Fruit fly (Drosophila melanogaster) whole organism, embryonic: ENCODE data around the gene CG44000.
A peak's percentile ranks its signal among the peaks of the same experiment; 100 is the strongest.

Source experiments
- Asciz ChIP-seq: fragments of 200-800 bp; sonication (Bioruptor generic); optimal IDR thresholded peaks from 2 replicates; lab custom pipeline; 2017; ENCODE audit warnings: missing biosample characterization, mild to moderate bottlenecking, missing genetic modification characterization, missing genetic modification reagents
- BEAF-32 ChIP-seq: fragments of 200-800 bp; sonication (Bioruptor generic); optimal IDR thresholded peaks from 3 replicates; lab custom pipeline; 2017; ENCODE audit warnings: missing biosample characterization, missing genetic modification characterization, mild to moderate bottlenecking, moderate library complexity, missing genetic modification reagents
- Bgb ChIP-seq: fragments of 200-800 bp; sonication (Bioruptor generic); IDR thresholded peaks from 2 replicates; pipeline ENCODE4 v1.3.6; 2022; ENCODE audit warnings: missing biosample characterization, missing genetic modification characterization; ENCODE audit not compliant: partially characterized antibody
- Bteb2 ChIP-seq: fragments of 200-800 bp; sonication (Bioruptor generic); optimal IDR thresholded peaks from 2 replicates; lab custom pipeline; 2016; ENCODE audit warnings: missing biosample characterization, missing genetic modification characterization
- CG10274 ChIP-seq: fragments of 200-800 bp; sonication (Bioruptor generic); optimal IDR thresholded peaks from 3 replicates; lab custom pipeline; 2017; ENCODE audit warnings: missing biosample characterization, mild to moderate bottlenecking, missing genetic modification characterization
- CG11398 ChIP-seq: fragments of 200-800 bp; sonication (Bioruptor generic); optimal IDR thresholded peaks from 2 replicates; lab custom pipeline; 2016; ENCODE audit warnings: missing biosample characterization, missing genetic modification characterization
- CG11696 ChIP-seq: fragments of 200-800 bp; sonication (Bioruptor generic); IDR thresholded peaks from 2 replicates; pipeline ENCODE4 v1.3.6; 2022; ENCODE audit warnings: missing biosample characterization, missing genetic modification characterization
- CG12299 ChIP-seq: fragments of 200-800 bp; sonication (Bioruptor generic); optimal IDR thresholded peaks from 2 replicates; lab custom pipeline; 2018; ENCODE audit warnings: missing biosample characterization, mild to moderate bottlenecking, missing genetic modification characterization
- CG13287 ChIP-seq: fragments of 200-800 bp; sonication (Bioruptor generic); IDR thresholded peaks from 2 replicates; pipeline ENCODE4 v1.3.6; 2022; ENCODE audit warnings: missing biosample characterization, missing genetic modification characterization; ENCODE audit not compliant: partially characterized antibody
- CG15073 ChIP-seq: fragments of 200-800 bp; sonication (Bioruptor generic); optimal IDR thresholded peaks from 2 replicates; lab custom pipeline; 2016; ENCODE audit warnings: missing biosample characterization, missing genetic modification characterization
- CG18011 ChIP-seq: fragments of 200-800 bp; sonication (Bioruptor generic); optimal IDR thresholded peaks from 2 replicates; lab custom pipeline; 2017; ENCODE audit warnings: missing biosample characterization, missing genetic modification characterization, mild to moderate bottlenecking, moderate library complexity, missing genotype
- CG2678 ChIP-seq: fragments of 200-800 bp; sonication (Bioruptor generic); optimal IDR thresholded peaks from 3 replicates; lab custom pipeline; 2019; ENCODE audit warnings: missing biosample characterization, mild to moderate bottlenecking, missing genetic modification characterization, moderate library complexity
- CG30431 ChIP-seq: fragments of 200-800 bp; sonication (Bioruptor generic); optimal IDR thresholded peaks from 2 replicates; lab custom pipeline; 2017; ENCODE audit warnings: missing biosample characterization, missing genetic modification characterization
- CG31441 ChIP-seq: fragments of 200-800 bp; sonication (Bioruptor generic); IDR thresholded peaks from 2 replicates; pipeline ENCODE4 v1.3.6; 2022; ENCODE audit warnings: missing biosample characterization, missing genetic modification characterization
- CG3838 ChIP-seq: fragments of 200-800 bp; sonication (Bioruptor generic); optimal IDR thresholded peaks from 3 replicates; lab custom pipeline; 2016; ENCODE audit warnings: missing biosample characterization, missing genetic modification characterization
- CG4282 ChIP-seq: fragments of 200-800 bp; sonication (Bioruptor generic); optimal IDR thresholded peaks from 2 replicates; lab custom pipeline; 2016; ENCODE audit warnings: missing biosample characterization, missing genetic modification characterization
- CG4617 ChIP-seq: fragments of 200-800 bp; sonication (Bioruptor generic); optimal IDR thresholded peaks from 3 replicates; lab custom pipeline; 2016; ENCODE audit warnings: missing biosample characterization, missing genetic modification characterization, borderline replicate concordance
- CG6254 ChIP-seq: fragments of 200-800 bp; sonication (Bioruptor generic); optimal IDR thresholded peaks from 3 replicates; lab custom pipeline; 2017; ENCODE audit warnings: mild to moderate bottlenecking, missing biosample characterization, missing genetic modification reagents, missing genetic modification characterization
- CG7372 ChIP-seq: fragments of 200-800 bp; sonication (Bioruptor generic); IDR thresholded peaks from 2 replicates; pipeline ENCODE4 v1.3.6; 2022; ENCODE audit warnings: missing biosample characterization, missing genetic modification characterization
- CG7928 ChIP-seq: fragments of 200-800 bp; sonication (Bioruptor generic); optimal IDR thresholded peaks from 2 replicates; lab custom pipeline; 2017; ENCODE audit warnings: missing biosample characterization, mild to moderate bottlenecking, missing genetic modification characterization
- CG7987 ChIP-seq: fragments of 200-800 bp; sonication (Bioruptor generic); optimal IDR thresholded peaks from 2 replicates; lab custom pipeline; 2018; ENCODE audit warnings: missing biosample characterization, mild to moderate bottlenecking, missing genetic modification characterization, moderate library complexity
- CG9876 ChIP-seq: fragments of 200-800 bp; sonication (Bioruptor generic); optimal IDR thresholded peaks from 2 replicates; lab custom pipeline; 2016; ENCODE audit warnings: missing biosample characterization, missing genetic modification characterization
- CoRest ChIP-seq: fragments of 200-800 bp; sonication (Bioruptor generic); optimal IDR thresholded peaks from 3 replicates; lab custom pipeline; 2018; ENCODE audit warnings: missing biosample characterization, mild to moderate bottlenecking, missing genetic modification characterization, moderate library complexity
- Dad ChIP-seq: fragments of 200-800 bp; sonication (Bioruptor generic); optimal IDR thresholded peaks from 3 replicates; lab custom pipeline; 2016; ENCODE audit warnings: missing biosample characterization, missing genetic modification characterization
- E2f1 ChIP-seq: fragments of 200-800 bp; sonication (Bioruptor generic); IDR thresholded peaks from 2 replicates; pipeline ENCODE4 v1.3.6; 2022; ENCODE audit warnings: missing biosample characterization, missing genetic modification characterization
- Gsc ChIP-seq: fragments of 200-800 bp; sonication (Bioruptor generic); IDR thresholded peaks from 2 replicates; pipeline ENCODE4 v1.3.6; 2022; ENCODE audit warnings: missing biosample characterization, missing genetic modification characterization
- H2.0 ChIP-seq: fragments of 200-800 bp; sonication (Bioruptor generic); IDR thresholded peaks from 2 replicates; pipeline ENCODE4 v1.3.6; 2022; ENCODE audit warnings: missing biosample characterization, missing genetic modification characterization
- MBD-R2 ChIP-seq: fragments of 200-800 bp; sonication (Bioruptor generic); IDR thresholded peaks from 2 replicates; pipeline ENCODE4 v1.3.6; 2022; ENCODE audit warnings: missing biosample characterization, missing genetic modification characterization
- Myb ChIP-seq: fragments of 200-800 bp; sonication (Bioruptor generic); optimal IDR thresholded peaks from 2 replicates; lab custom pipeline; 2016; ENCODE audit warnings: missing biosample characterization, missing genetic modification characterization
- PHDP ChIP-seq: fragments of 200-800 bp; sonication (Bioruptor generic); optimal IDR thresholded peaks from 3 replicates; lab custom pipeline; 2018; ENCODE audit warnings: missing biosample characterization, mild to moderate bottlenecking, missing genetic modification characterization, moderate library complexity
- Scr ChIP-seq: fragments of 200-800 bp; sonication (Bioruptor generic); IDR thresholded peaks from 2 replicates; pipeline ENCODE4 v1.3.6; 2022; ENCODE audit warnings: missing biosample characterization, missing genetic modification characterization; ENCODE audit not compliant: partially characterized antibody
- Sry-β ChIP-seq: fragments of 200-800 bp; sonication (Bioruptor generic); optimal IDR thresholded peaks from 2 replicates; lab custom pipeline; 2018; ENCODE audit warnings: missing biosample characterization, mild to moderate bottlenecking, missing genetic modification characterization, moderate library complexity
- Sry-δ ChIP-seq: fragments of 200-800 bp; sonication (Bioruptor generic); optimal IDR thresholded peaks from 2 replicates; lab custom pipeline; 2016; ENCODE audit warnings: missing biosample characterization, missing genetic modification characterization
- Stat92E ChIP-seq, 3 experiments: fragments of >200 bp in 2 of 3; fragments of 200-800 bp in 1 of 3; sonication (Bioruptor generic) in 1 of 3; optimal IDR thresholded peaks; 2 replicates each; lab custom pipeline; 2017 to 2019; ENCODE audit warnings: missing biosample characterization in 3 of 3, missing genetic modification characterization in 3 of 3, mild to moderate bottlenecking in 1 of 3, moderate library complexity in 1 of 3
- Vsx1 ChIP-seq: fragments of 200-800 bp; sonication (Bioruptor generic); optimal IDR thresholded peaks from 2 replicates; lab custom pipeline; 2017; ENCODE audit warnings: missing biosample characterization, mild to moderate bottlenecking, missing genetic modification characterization, missing genetic modification reagents
- br ChIP-seq: fragments of >200 bp; optimal IDR thresholded peaks from 2 replicates; lab custom pipeline; 2017
- cad ChIP-seq: fragments of >200 bp; optimal IDR thresholded peaks from 2 replicates; lab custom pipeline; 2017; ENCODE audit warnings: missing biosample characterization, missing genetic modification characterization
- dm ChIP-seq: fragments of 200-800 bp; sonication (Bioruptor generic); optimal IDR thresholded peaks from 3 replicates; lab custom pipeline; 2016; ENCODE audit warnings: missing biosample characterization, missing genetic modification characterization
- fu2 ChIP-seq: fragments of 200-800 bp; sonication (Bioruptor generic); optimal IDR thresholded peaks from 2 replicates; lab custom pipeline; 2016; ENCODE audit warnings: missing biosample characterization, missing genetic modification characterization
- gcm2 ChIP-seq: fragments of 200-800 bp; sonication (Bioruptor generic); optimal IDR thresholded peaks from 2 replicates; lab custom pipeline; 2016; ENCODE audit warnings: missing biosample characterization, missing genetic modification characterization
- gfzf ChIP-seq: fragments of 200-800 bp; sonication (Bioruptor generic); optimal IDR thresholded peaks from 2 replicates; lab custom pipeline; 2016; ENCODE audit warnings: missing biosample characterization, mild to moderate bottlenecking, missing genetic modification characterization, moderate library complexity
- grn ChIP-seq: fragments of 200-800 bp; sonication (Bioruptor generic); optimal IDR thresholded peaks from 3 replicates; lab custom pipeline; 2017; ENCODE audit warnings: missing biosample characterization, missing genetic modification characterization
- mam ChIP-seq: fragments of 200-800 bp; sonication (Bioruptor generic); optimal IDR thresholded peaks from 3 replicates; lab custom pipeline; 2016; ENCODE audit warnings: missing biosample characterization, missing genetic modification characterization
- mld ChIP-seq: fragments of 200-800 bp; sonication (Bioruptor generic); IDR thresholded peaks from 3 replicates; pipeline ENCODE4 v1.3.6; 2022; ENCODE audit warnings: missing biosample characterization, missing genetic modification characterization; ENCODE audit not compliant: partially characterized antibody
- p53 ChIP-seq: fragments of 200-800 bp; sonication (Bioruptor generic); optimal IDR thresholded peaks from 2 replicates; lab custom pipeline; 2016; ENCODE audit warnings: missing biosample characterization, missing genetic modification characterization
- pb ChIP-seq: fragments of 200-800 bp; sonication (Bioruptor generic); optimal IDR thresholded peaks from 3 replicates; lab custom pipeline; 2016; ENCODE audit warnings: missing biosample characterization, missing genetic modification characterization
- row ChIP-seq: fragments of 200-800 bp; sonication (Bioruptor generic); IDR thresholded peaks from 3 replicates; pipeline ENCODE4 v1.3.6; 2022; ENCODE audit warnings: missing biosample characterization, missing genetic modification characterization
- schlank ChIP-seq: fragments of 200-800 bp; sonication (Bioruptor generic); optimal IDR thresholded peaks from 2 replicates; lab custom pipeline; 2018; ENCODE audit warnings: missing biosample characterization, mild to moderate bottlenecking, missing genetic modification characterization
- tin ChIP-seq: fragments of 200-800 bp; sonication (Bioruptor generic); optimal IDR thresholded peaks from 3 replicates; lab custom pipeline; 2016; ENCODE audit warnings: missing biosample characterization, missing genetic modification characterization
- tup ChIP-seq: fragments of 200-800 bp; sonication (Bioruptor generic); optimal IDR thresholded peaks from 2 replicates; lab custom pipeline; 2016; ENCODE audit warnings: missing biosample characterization, mild to moderate bottlenecking, missing genetic modification characterization, moderate library complexity

CG44000 gene

dm6 chr2L:5059645-5060254 lies 16.7 kb downstream of the CG44000 start, which contains the start of gene Rpn11 (continued):
- TF ChIP-seq gcm2 (GFP tag; lab: Kevin White, UChicago) (no peak), mam (GFP tag; lab: Kevin White, UChicago) (peak; percentile 24), CG7372 (GFP tag; lab: Robert Waterston, UW) (no peak), tin (peak; percentile 56), CG30431 (no peak), CG10274 (no peak), Bteb2 (GFP tag; lab: Kevin White, UChicago) (no peak), CG31441 (GFP tag; lab: Robert Waterston, UW) (peak; percentile 73), fu2 (GFP tag; lab: Kevin White, UChicago) (peak; percentile 16), cad (GFP tag; lab: Kevin White, UChicago) (no peak), CG11696 (GFP tag; lab: Robert Waterston, UW) (no peak), CG18011 (GFP tag; lab: Kevin White, UChicago) (no peak), BEAF-32 (GFP tag; lab: Kevin White, UChicago) (peak; percentile 78), CG4617 (GFP tag; lab: Kevin White, UChicago) (peak; percentile 54), Vsx1 (no peak), CG15073 (no peak), MBD-R2 (GFP tag; lab: Robert Waterston, UW) (peak; percentile 73), Asciz (peak; percentile 15), schlank (no peak), CG7987 (GFP tag; lab: Kevin White, UChicago) (no peak), tup (GFP tag; lab: Kevin White, UChicago) (no peak), Dad (GFP tag; lab: Kevin White, UChicago) (no peak), PHDP (tag; lab: Kevin White, UChicago) (peak; percentile 44), mld (no peak), CG2678 (peak; percentile 75), row (GFP tag; lab: Robert Waterston, UW) (peak; percentile 80), E2f1 (GFP tag; lab: Robert Waterston, UW) (no peak), Bgb (GFP tag; lab: Robert Waterston, UW) (peak; percentile 36; the same call in 1 of the 2 replicates), CG4282 (GFP tag; lab: Kevin White, UChicago) (no peak), CG13287 (peak; percentile 63), Myb (GFP tag; lab: Kevin White, UChicago) (no peak), p53 (GFP tag; lab: Kevin White, UChicago) (no peak), CG9876 (GFP tag; lab: Kevin White, UChicago) (no peak), CoRest (tag; lab: Kevin White, UChicago) (peak; percentile 84), H2.0 (GFP tag; lab: Robert Waterston, UW) (no peak; the same call in 1 of the 2 replicates), CG11398 (GFP tag; lab: Kevin White, UChicago) (peak; percentile 15), CG3838 (no peak), Sry-δ (GFP tag; lab: Kevin White, UChicago) (peak; percentile 51), gfzf (peak; percentile 3), Sry-β (GFP tag; lab: Kevin White, UChicago) (peak; percentile 97), br (lab: Kevin White, UChicago) (no peak), CG6254 (GFP tag; lab: Kevin White, UChicago) (no peak), pb (GFP tag; lab: Kevin White, UChicago) (no peak), Gsc (GFP tag; lab: Robert Waterston, UW) (no peak), Stat92E (GFP tag; optimal IDR thresholded peaks at IDR 0.05; lab: Kevin White, UChicago) (no peak), Scr (GFP tag; lab: Robert Waterston, UW) (peak; percentile 66), dm (GFP tag; lab: Kevin White, UChicago) (no peak), grn (GFP tag; lab: Kevin White, UChicago) (no peak), CG12299 (tag; lab: Kevin White, UChicago) (no peak), CG7928 (GFP tag; lab: Kevin White, UChicago) (no peak)
